Fruit fly (Drosophila melanogaster) whole organism, prepupa: ENCODE measurements around the gene CG10232.

Source experiments
- Blimp-1 ChIP-seq: fragments of 200-800 bp; sonication (Bioruptor generic); optimal IDR thresholded peaks from 3 replicates; lab custom pipeline; 2017; ENCODE audit warnings: missing biosample characterization, missing genetic modification characterization, mild to moderate bottlenecking, moderate library complexity, missing genetic modification reagents
- CG10631 ChIP-seq: fragments of 200-800 bp; sonication (Bioruptor generic); optimal IDR thresholded peaks from 2 replicates; lab custom pipeline; 2016; ENCODE audit warnings: missing biosample characterization, missing genetic modification characterization
- CG10669 ChIP-seq: fragments of 200-800 bp; sonication (Bioruptor generic); optimal IDR thresholded peaks from 3 replicates; lab custom pipeline; 2018; ENCODE audit warnings: missing biosample characterization, mild to moderate bottlenecking, missing genetic modification characterization, moderate library complexity
- CG11294 ChIP-seq: fragments of 200-800 bp; sonication (Bioruptor generic); IDR thresholded peaks from 2 replicates; pipeline ENCODE4 v1.3.6; 2022; ENCODE audit warnings: missing biosample characterization, missing genetic modification characterization
- CG15336 ChIP-seq: fragments of 200-800 bp; sonication (Bioruptor generic); IDR thresholded peaks from 2 replicates; pipeline ENCODE4 v1.3.6; 2022; ENCODE audit warnings: missing biosample characterization, missing genetic modification characterization
- CG3032 ChIP-seq: fragments of 200-800 bp; optimal IDR thresholded peaks from 2 replicates; lab custom pipeline; 2019; ENCODE audit warnings: missing biosample characterization, mild to moderate bottlenecking, missing genetic modification characterization, moderate library complexity
- CG31627 ChIP-seq: fragments of 200-800 bp; sonication (Bioruptor generic); optimal IDR thresholded peaks from 3 replicates; lab custom pipeline; 2016; ENCODE audit warnings: missing biosample characterization, missing genetic modification characterization
- CG32006 ChIP-seq: fragments of 200-800 bp; sonication (Bioruptor generic); optimal IDR thresholded peaks from 3 replicates; lab custom pipeline; 2017; ENCODE audit warnings: missing biosample characterization, mild to moderate bottlenecking, missing genetic modification characterization
- CG6163 ChIP-seq: fragments of 200-800 bp; sonication (Bioruptor generic); IDR thresholded peaks from 3 replicates; pipeline ENCODE4 v1.3.6; 2022; ENCODE audit warnings: missing biosample characterization, missing genetic modification characterization
- CG6792 ChIP-seq: fragments of 200-800 bp; sonication (Bioruptor generic); optimal IDR thresholded peaks from 3 replicates; lab custom pipeline; 2016; ENCODE audit warnings: missing biosample characterization, missing genetic modification characterization
- CG6808 ChIP-seq: fragments of 200-800 bp; sonication (Bioruptor generic); optimal IDR thresholded peaks from 3 replicates; lab custom pipeline; 2017; ENCODE audit warnings: missing biosample characterization, missing genetic modification characterization, mild to moderate bottlenecking, moderate library complexity, missing genetic modification reagents
- CG6854 ChIP-seq: fragments of 200-800 bp; sonication (Bioruptor generic); optimal IDR thresholded peaks from 2 replicates; lab custom pipeline; 2017; ENCODE audit warnings: missing biosample characterization, mild to moderate bottlenecking, missing genetic modification characterization
- CG7368 ChIP-seq: fragments of 200-800 bp; sonication (Bioruptor generic); optimal IDR thresholded peaks from 3 replicates; lab custom pipeline; 2016; ENCODE audit warnings: missing biosample characterization, missing genetic modification characterization
- CG8119 ChIP-seq: fragments of 200-800 bp; sonication (Bioruptor generic); IDR thresholded peaks from 3 replicates; pipeline ENCODE4 v1.3.6; 2022; ENCODE audit warnings: missing biosample characterization, missing genetic modification characterization
- CG8319 ChIP-seq: fragments of 200-800 bp; sonication (Bioruptor generic); optimal IDR thresholded peaks from 3 replicates; lab custom pipeline; 2016; ENCODE audit warnings: missing biosample characterization, missing genetic modification characterization
- Ets21C ChIP-seq: fragments of 200-800 bp; sonication (Bioruptor generic); optimal IDR thresholded peaks from 3 replicates; lab custom pipeline; 2016; ENCODE audit warnings: missing biosample characterization, missing genetic modification characterization
- Ets96B ChIP-seq: fragments of 200-800 bp; optimal IDR thresholded peaks from 2 replicates; lab custom pipeline; 2019; ENCODE audit warnings: missing biosample characterization, mild to moderate bottlenecking, missing genetic modification characterization, moderate library complexity
- Gug ChIP-seq: fragments of 200-800 bp; sonication (Bioruptor generic); IDR thresholded peaks from 2 replicates; pipeline ENCODE4 v1.3.6; 2022; ENCODE audit warnings: missing biosample characterization, missing genetic modification characterization
- Hr38 ChIP-seq: sonication (Bioruptor generic); optimal IDR thresholded peaks from 2 replicates; lab custom pipeline; 2016; ENCODE audit warnings: missing biosample characterization, missing genetic modification characterization
- Hr4 ChIP-seq: fragments of 200-800 bp; sonication (Bioruptor generic); optimal IDR thresholded peaks from 3 replicates; lab custom pipeline; 2016; ENCODE audit warnings: missing biosample characterization, missing genetic modification characterization
- Lpt ChIP-seq: fragments of 200-800 bp; sonication (Bioruptor generic); optimal IDR thresholded peaks from 3 replicates; lab custom pipeline; 2016; ENCODE audit warnings: missing biosample characterization, missing genetic modification characterization
- Met ChIP-seq: fragments of 200-800 bp; sonication (Bioruptor generic); optimal IDR thresholded peaks from 3 replicates; lab custom pipeline; 2016; ENCODE audit warnings: missing biosample characterization, missing genetic modification characterization
- OdsH ChIP-seq: fragments of 200-800 bp; sonication (Bioruptor generic); optimal IDR thresholded peaks from 3 replicates; lab custom pipeline; 2016; ENCODE audit warnings: missing biosample characterization, missing genetic modification characterization
- Sox102F ChIP-seq: fragments of 200-800 bp; sonication (Bioruptor generic); optimal IDR thresholded peaks from 2 replicates; lab custom pipeline; 2016; ENCODE audit warnings: missing biosample characterization, mild to moderate bottlenecking, missing genetic modification characterization
- Sox15 ChIP-seq: fragments of 200-800 bp; sonication (Bioruptor generic); optimal IDR thresholded peaks from 3 replicates; lab custom pipeline; 2016; ENCODE audit warnings: missing biosample characterization, missing genetic modification characterization
- acj6 ChIP-seq: fragments of 200-800 bp; sonication (Bioruptor generic); optimal IDR thresholded peaks from 3 replicates; lab custom pipeline; 2016; ENCODE audit warnings: missing biosample characterization, missing genetic modification characterization
- cyc ChIP-seq: fragments of 200-800 bp; sonication (Bioruptor generic); optimal IDR thresholded peaks from 3 replicates; lab custom pipeline; 2016; ENCODE audit warnings: missing biosample characterization, missing genetic modification characterization
- dac ChIP-seq: fragments of 200-800 bp; sonication (Bioruptor generic); optimal IDR thresholded peaks from 2 replicates; lab custom pipeline; 2017; ENCODE audit warnings: missing biosample characterization, mild to moderate bottlenecking, missing genetic modification characterization
- dsx ChIP-seq: fragments of 200-800 bp; optimal IDR thresholded peaks from 3 replicates; lab custom pipeline; 2019; ENCODE audit warnings: missing biosample characterization, mild to moderate bottlenecking, missing genetic modification characterization, moderate library complexity; ENCODE audit not compliant: poor library complexity, severe bottlenecking
- eg ChIP-seq: fragments of 200-800 bp; sonication (Bioruptor generic); IDR thresholded peaks from 3 replicates; pipeline ENCODE4 v1.3.6; 2022; ENCODE audit warnings: missing biosample characterization, missing genetic modification characterization
- esn ChIP-seq: fragments of 200-800 bp; sonication (Bioruptor generic); optimal IDR thresholded peaks from 2 replicates; lab custom pipeline; 2016; ENCODE audit warnings: missing biosample characterization, mild to moderate bottlenecking, missing genetic modification characterization, moderate library complexity
- fd59A ChIP-seq: fragments of 200-800 bp; sonication (Bioruptor generic); optimal IDR thresholded peaks from 2 replicates; lab custom pipeline; 2017; ENCODE audit warnings: missing biosample characterization, mild to moderate bottlenecking, missing genetic modification characterization, missing genetic modification reagents
- fd85E ChIP-seq: fragments of 200-800 bp; sonication (Bioruptor generic); optimal IDR thresholded peaks from 3 replicates; lab custom pipeline; 2016; ENCODE audit warnings: missing biosample characterization, missing genetic modification characterization
- fkh ChIP-seq: fragments of 200-800 bp; sonication (Bioruptor generic); optimal IDR thresholded peaks from 3 replicates; lab custom pipeline; 2017; ENCODE audit warnings: missing biosample characterization, mild to moderate bottlenecking, missing genetic modification characterization, moderate library complexity
- lz ChIP-seq: fragments of 200-800 bp; sonication (Bioruptor generic); optimal IDR thresholded peaks from 3 replicates; lab custom pipeline; 2016; ENCODE audit warnings: missing biosample characterization, missing genetic modification characterization
- pdm3 ChIP-seq: fragments of 200-800 bp; sonication (Bioruptor generic); optimal IDR thresholded peaks from 3 replicates; lab custom pipeline; 2016; ENCODE audit warnings: missing biosample characterization, missing genetic modification characterization
- salr ChIP-seq, 2 experiments: fragments of 200-800 bp; sonication (Bioruptor generic); optimal IDR thresholded peaks; 3 replicates each; lab custom pipeline; 2016 to 2018; ENCODE audit warnings: missing biosample characterization in 2 of 2, missing genetic modification characterization in 2 of 2, mild to moderate bottlenecking in 1 of 2
- spab ChIP-seq: fragments of 200-800 bp; sonication (Bioruptor generic); optimal IDR thresholded peaks from 2 replicates; lab custom pipeline; 2017; ENCODE audit warnings: missing biosample characterization, mild to moderate bottlenecking, missing genetic modification characterization, missing genetic modification reagents
- ss ChIP-seq, 2 experiments: fragments of 200-800 bp; sonication (Bioruptor generic); optimal IDR thresholded peaks; 2 replicates in 1 of 2; 3 replicates in 1 of 2; lab custom pipeline; 2017 to 2018; ENCODE audit warnings: mild to moderate bottlenecking in 2 of 2, missing biosample characterization in 2 of 2, missing genetic modification characterization in 2 of 2, moderate library complexity in 1 of 2
- svp ChIP-seq: fragments of 200-800 bp; sonication (Bioruptor generic); peaks from one replicate; lab custom pipeline; 2016; ENCODE audit warnings: missing biosample characterization, missing genetic modification characterization
- topi ChIP-seq: fragments of 200-800 bp; sonication (Bioruptor generic); optimal IDR thresholded peaks from 3 replicates; lab custom pipeline; 2016; ENCODE audit warnings: missing biosample characterization, missing genetic modification characterization

The CG10232 gene

DNA sequence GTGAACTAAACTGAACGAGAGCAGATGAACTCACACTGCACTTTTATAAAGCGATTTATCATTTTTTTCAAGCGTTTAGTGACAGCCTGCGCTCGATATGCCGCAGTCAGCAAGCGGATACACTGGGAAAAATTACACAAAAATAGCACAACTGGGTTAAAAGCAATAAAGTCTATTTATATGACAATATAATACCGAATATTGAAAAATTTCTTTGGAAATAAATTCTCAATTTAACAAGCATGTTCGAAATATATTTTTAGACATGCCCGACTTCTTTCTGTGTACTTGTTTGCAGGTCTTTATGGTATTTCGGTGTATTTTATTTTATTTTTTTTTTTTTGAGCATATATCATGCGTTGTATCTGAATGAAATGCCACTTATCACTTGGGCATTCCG is 7.5 kb downstream of the CG10232 start (continued):
- TF ChIP-seq Hr38 (GFP tag; lab: Kevin White, UChicago) = no peak
- TF ChIP-seq CG8119 (GFP tag; lab: Robert Waterston, UW) = peak; percentile 63
- peak; percentile 85 for TF ChIP-seq CG6792 (GFP tag; lab: Kevin White, UChicago)
- TF ChIP-seq Sox102F (GFP tag; lab: Kevin White, UChicago) = peak; percentile 82
- peak; percentile 90 for TF ChIP-seq Met
- TF ChIP-seq Blimp-1 (GFP tag; lab: Kevin White, UChicago) = peak; percentile 11
- peak; percentile 77 for TF ChIP-seq OdsH (GFP tag; lab: Kevin White, UChicago)
- peak; percentile 66 for TF ChIP-seq CG10669 (GFP tag; lab: Kevin White, UChicago)
- peak in 1 of 2 experiments; percentile 75 for TF ChIP-seq ss (GFP tag; optimal IDR thresholded peaks at IDR 0.05; lab: Kevin White, UChicago)
- TF ChIP-seq pdm3 (GFP tag; lab: Kevin White, UChicago) = peak; percentile 79
- TF ChIP-seq dsx (GFP tag; lab: Kevin White, UChicago) = peak; percentile 41
- TF ChIP-seq eg (GFP tag; lab: Robert Waterston, UW) = peak; percentile 56
- peak; percentile 85 for TF ChIP-seq Ets21C (GFP tag; lab: Kevin White, UChicago)
- TF ChIP-seq CG7368 (GFP tag; lab: Kevin White, UChicago) = peak; percentile 56
- peak; percentile 88 for TF ChIP-seq topi (GFP tag; lab: Kevin White, UChicago)
- no peak for TF ChIP-seq CG11294
- peak; percentile 65 for TF ChIP-seq Hr4
- TF ChIP-seq CG31627 (GFP tag; lab: Kevin White, UChicago) = peak; percentile 90
- peak; percentile 63 for TF ChIP-seq Sox15 (GFP tag; lab: Kevin White, UChicago)
- peak; percentile 88 for TF ChIP-seq lz (GFP tag; lab: Kevin White, UChicago)
- no peak for TF ChIP-seq fd85E
- peak; percentile 74 for TF ChIP-seq cyc (GFP tag; lab: Kevin White, UChicago)
- peak; percentile 63 for TF ChIP-seq spab (GFP tag; lab: Kevin White, UChicago)
- TF ChIP-seq CG32006 (GFP tag; lab: Kevin White, UChicago) = peak; percentile 59
- peak; percentile 56 for TF ChIP-seq Gug
- TF ChIP-seq CG10631 (GFP tag; lab: Kevin White, UChicago) = peak; percentile 84
- TF ChIP-seq CG15336 (GFP tag; lab: Robert Waterston, UW) = peak; percentile 61
- TF ChIP-seq CG6808 (GFP tag; lab: Kevin White, UChicago) = peak; percentile 64
- TF ChIP-seq fd59A = peak; percentile 38
- peak; percentile 21 for TF ChIP-seq CG8319
- TF ChIP-seq acj6 (GFP tag; lab: Kevin White, UChicago) = peak; percentile 85
- TF ChIP-seq CG6854 (GFP tag; lab: Kevin White, UChicago) = peak; percentile 38
- no peak for TF ChIP-seq fkh (GFP tag; lab: Kevin White, UChicago)
- TF ChIP-seq Ets96B (tag; lab: Kevin White, UChicago) = peak; percentile 51
- peak; percentile 93 for TF ChIP-seq esn (GFP tag; lab: Kevin White, UChicago)
- TF ChIP-seq CG3032 (tag; lab: Kevin White, UChicago) = peak; percentile 29
- TF ChIP-seq dac (GFP tag; lab: Kevin White, UChicago) = no peak
- peak; percentile 46 for TF ChIP-seq Lpt (GFP tag; lab: Kevin White, UChicago)
- TF ChIP-seq salr (GFP tag; optimal IDR thresholded peaks at IDR 0.05; lab: Kevin White, UChicago) = peak; percentile 24 to 47

DNA sequence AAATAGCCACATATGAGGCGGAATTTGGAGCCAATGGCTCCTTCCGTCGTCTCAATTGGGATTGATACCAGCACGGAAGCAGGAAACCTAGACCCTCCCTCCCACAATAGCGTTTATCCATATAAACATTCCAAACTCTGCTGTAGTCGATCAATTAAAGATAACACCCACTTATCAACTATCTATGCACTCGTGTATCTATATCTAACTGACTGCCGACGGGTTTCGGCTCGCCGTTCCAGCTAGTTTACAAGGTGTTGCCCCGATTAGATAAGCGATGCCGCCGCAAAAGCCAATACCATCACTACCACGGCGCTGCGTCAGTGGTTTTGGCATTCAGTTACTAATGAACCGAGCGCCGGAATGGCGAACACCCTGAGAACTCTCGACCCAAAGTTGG is 10.2 kb downstream of the CG10232 start, which contains the start of gene CG10300:
Gene CG10300, plus strand, starts transcription at position 333 of the 400 bp plus-strand sequence.
- TF ChIP-seq svp = peak; percentile 41
- TF ChIP-seq CG10669 (GFP tag; lab: Kevin White, UChicago) = no peak
- no peak for TF ChIP-seq acj6 (GFP tag; lab: Kevin White, UChicago)
- TF ChIP-seq CG6163 (GFP tag; lab: Robert Waterston, UW) = no peak
- TF ChIP-seq, all 60 proteins: peak for 1
